Fruit fly (Drosophila melanogaster): ENCODE measurements around the gene Rb97D.

The Rb97D gene

dm6 chr3R:26886283-26886689 is 10.7 kb upstream of the Rb97D start (continued):
- TF ChIP-seq btn (GFP tag; optimal IDR thresholded peaks at IDR 0.05) (no peak), vvl (GFP tag; IDR thresholded peaks at IDR 0.05) (peak; percentile 77), ATbp (GFP tag; optimal IDR thresholded peaks at IDR 0.05) (peak; percentile 70), CG9932 (GFP tag; IDR thresholded peaks at IDR 0.05) (peak; percentile 30; the same call in 1 of the 2 replicates), CoRest (tag; optimal IDR thresholded peaks at IDR 0.05) (peak; percentile 78), lilli (GFP tag; optimal IDR thresholded peaks at IDR 0.05) (peak; percentile 32), chif (GFP tag; optimal IDR thresholded peaks at IDR 0.05) (no peak), CG5180 (GFP tag; optimal IDR thresholded peaks at IDR 0.05) (peak; percentile 49), pho (GFP tag; optimal IDR thresholded peaks at IDR 0.05) (no peak), CG42726 (GFP tag; IDR thresholded peaks at IDR 0.05; ENCODE audit: partially characterized antibody) (no peak), CG1832 (GFP tag; optimal IDR thresholded peaks at IDR 0.05) (no peak), CG1602 (GFP tag; optimal IDR thresholded peaks at IDR 0.05) (peak; percentile 41), CG30020 (tag; optimal IDR thresholded peaks at IDR 0.05) (peak; percentile 31), Doc2 (GFP tag; IDR thresholded peaks at IDR 0.05) (no peak), CG5953 (GFP tag; IDR thresholded peaks at IDR 0.05) (no peak), so (GFP tag; IDR thresholded peaks at IDR 0.05) (no peak), schlank (tag; optimal IDR thresholded peaks at IDR 0.05) (no peak), CG3407 (GFP tag; optimal IDR thresholded peaks at IDR 0.05) (peak; percentile 59), toy (GFP tag; IDR thresholded peaks at IDR 0.05) (no peak), CG4820 (GFP tag; optimal IDR thresholded peaks at IDR 0.05) (peak; percentile 25), Mes4 (GFP tag; optimal IDR thresholded peaks at IDR 0.05) (no peak), Spps (tag; optimal IDR thresholded peaks at IDR 0.05) (peak; percentile 63), zfh1 (GFP tag; IDR thresholded peaks at IDR 0.05) (peak; percentile 59; the same call in 1 of the 3 replicates), Myb (GFP tag; optimal IDR thresholded peaks at IDR 0.05) (no peak), CG31388 (GFP tag; optimal IDR thresholded peaks at IDR 0.05) (no peak), hth (optimal IDR thresholded peaks at IDR 0.05) (no peak), twi (tag; optimal IDR thresholded peaks at IDR 0.05) (peak; percentile 66), lov (optimal IDR thresholded peaks at IDR 0.05) (no peak), lov (GFP tag; IDR thresholded peaks at IDR 0.05) (0 out of 3 replicates have a peak, but pooled peaks have one; percentile 62), gcm2 (GFP tag; optimal IDR thresholded peaks at IDR 0.05) (no peak), ranshi (GFP tag; IDR thresholded peaks at IDR 0.05) (peak; percentile 45; the same call in 1 of the 2 replicates), CG17186 (GFP tag; optimal IDR thresholded peaks at IDR 0.05) (peak; percentile 17), CG17829 (tag; optimal IDR thresholded peaks at IDR 0.05) (peak; percentile 87), Blimp-1 (GFP tag; optimal IDR thresholded peaks at IDR 0.05) (peak; percentile 73), cwo (GFP tag; optimal IDR thresholded peaks at IDR 0.05) (peak; percentile 49), CG34422 (GFP tag; IDR thresholded peaks at IDR 0.05) (peak; percentile 35; the same call in 1 of the 3 replicates), Lhr (GFP tag; optimal IDR thresholded peaks at IDR 0.05) (peak; percentile 32), Optix (GFP tag; IDR thresholded peaks at IDR 0.05) (peak; percentile 54; the same call in 1 of the 3 replicates), Bteb2 (GFP tag; optimal IDR thresholded peaks at IDR 0.05) (no peak), Chrac-16 (GFP tag; optimal IDR thresholded peaks at IDR 0.05) (peak; percentile 43), lab (GFP tag; optimal IDR thresholded peaks at IDR 0.05) (peak; percentile 69), CG2199 (GFP tag; IDR thresholded peaks at IDR 0.05) (peak; percentile 28; the same call in 1 of the 3 replicates), CG11723 (GFP tag; optimal IDR thresholded peaks at IDR 0.05) (peak; percentile 47), ap (GFP tag; IDR thresholded peaks at IDR 0.05) (no peak; the same call in 1 of the 2 replicates), CG13424 (tag; optimal IDR thresholded peaks at IDR 0.05) (peak; percentile 74), nerfin-2 (GFP tag; IDR thresholded peaks at IDR 0.05; ENCODE audit: partially characterized antibody) (no peak), CG32767 (GFP tag; IDR thresholded peaks at IDR 0.05) (0 out of 2 replicates have a peak, but pooled peaks have one; percentile 35), Taf1 (GFP tag; IDR thresholded peaks at IDR 0.05) (no peak), CG16779 (GFP tag; IDR thresholded peaks at IDR 0.05) (no peak), da (GFP tag; optimal IDR thresholded peaks at IDR 0.05) (no peak), eyg (GFP tag; optimal IDR thresholded peaks at IDR 0.05) (no peak), chn (GFP tag; optimal IDR thresholded peaks at IDR 0.05) (peak; percentile 36)
